Fruit fly (Drosophila melanogaster) whole organism, embryonic: ENCODE data around the gene Psa.

Experiments
- ATbp ChIP-seq: fragments of 200-800 bp; sonication (Bioruptor generic); optimal IDR thresholded peaks from 2 replicates; lab custom pipeline; 2017; ENCODE audit warnings: missing biosample characterization, mild to moderate bottlenecking, missing genetic modification characterization, missing genetic modification reagents
- Abd-B ChIP-seq: fragments of 200-800 bp; sonication (Bioruptor generic); optimal IDR thresholded peaks from 2 replicates; lab custom pipeline; 2018; ENCODE audit warnings: missing biosample characterization, mild to moderate bottlenecking, missing genetic modification characterization, moderate library complexity
- Aef1 ChIP-seq: fragments of 200-800 bp; sonication (Bioruptor generic); IDR thresholded peaks from 3 replicates; pipeline ENCODE4 v1.3.6; 2022; ENCODE audit warnings: missing biosample characterization, missing genetic modification characterization
- CG10209 ChIP-seq: fragments of 200-800 bp; sonication (Bioruptor generic); optimal IDR thresholded peaks from 3 replicates; lab custom pipeline; 2017; ENCODE audit warnings: missing biosample characterization, mild to moderate bottlenecking, missing genetic modification characterization, missing genetic modification reagents
- CG10267 ChIP-seq: fragments of 200-800 bp; sonication (Bioruptor generic); optimal IDR thresholded peaks from 2 replicates; lab custom pipeline; 2018; ENCODE audit warnings: missing biosample characterization, mild to moderate bottlenecking, missing genetic modification characterization, moderate library complexity
- CG10565 ChIP-seq: fragments of 200-800 bp; sonication (Bioruptor generic); optimal IDR thresholded peaks from 3 replicates; lab custom pipeline; 2016; ENCODE audit warnings: missing biosample characterization, mild to moderate bottlenecking, missing genetic modification characterization
- CG10979 ChIP-seq: fragments of 200-800 bp; sonication (Bioruptor generic); optimal IDR thresholded peaks from 2 replicates; lab custom pipeline; 2018; ENCODE audit warnings: missing biosample characterization, mild to moderate bottlenecking, missing genetic modification characterization, moderate library complexity
- CG11247 ChIP-seq: fragments of 200-800 bp; sonication (Bioruptor generic); IDR thresholded peaks from 2 replicates; pipeline ENCODE4 v1.3.6; 2022; ENCODE audit warnings: missing biosample characterization, missing genetic modification characterization
- CG11456 ChIP-seq: fragments of 200-800 bp; sonication (Bioruptor generic); IDR thresholded peaks from 3 replicates; pipeline ENCODE4 v1.3.6; 2022; ENCODE audit warnings: missing biosample characterization, missing genetic modification characterization
- CG14014 ChIP-seq: fragments of 200-800 bp; sonication (Bioruptor generic); IDR thresholded peaks from 2 replicates; pipeline ENCODE4 v1.3.6; 2022; ENCODE audit warnings: missing biosample characterization, missing genetic modification characterization
- CG17328 ChIP-seq: fragments of 200-800 bp; sonication (Bioruptor generic); IDR thresholded peaks from 2 replicates; pipeline ENCODE4 v1.3.6; 2022; ENCODE audit warnings: missing biosample characterization, missing genetic modification characterization
- CG17612 ChIP-seq: fragments of 200-800 bp; sonication (Bioruptor generic); IDR thresholded peaks from 2 replicates; pipeline ENCODE4 v1.3.6; 2022; ENCODE audit warnings: missing biosample characterization, missing genetic modification characterization
- CG2889 ChIP-seq: fragments of 200-800 bp; sonication (Bioruptor generic); IDR thresholded peaks from 3 replicates; pipeline ENCODE4 v1.3.6; 2022; ENCODE audit warnings: missing biosample characterization, missing genetic modification characterization
- CG30431 ChIP-seq: fragments of 200-800 bp; sonication (Bioruptor generic); optimal IDR thresholded peaks from 2 replicates; lab custom pipeline; 2017; ENCODE audit warnings: missing biosample characterization, missing genetic modification characterization
- CG3838 ChIP-seq: fragments of 200-800 bp; sonication (Bioruptor generic); optimal IDR thresholded peaks from 3 replicates; lab custom pipeline; 2016; ENCODE audit warnings: missing biosample characterization, missing genetic modification characterization
- CG4730 ChIP-seq: fragments of 200-800 bp; sonication (Bioruptor generic); IDR thresholded peaks from 2 replicates; pipeline ENCODE4 v1.3.6; 2022; ENCODE audit warnings: missing biosample characterization, missing genetic modification characterization
- CG5953 ChIP-seq: fragments of 200-800 bp; sonication (Bioruptor generic); IDR thresholded peaks from 2 replicates; pipeline ENCODE4 v1.3.6; 2022; ENCODE audit warnings: missing biosample characterization, missing genetic modification characterization
- CG7372 ChIP-seq: fragments of 200-800 bp; sonication (Bioruptor generic); IDR thresholded peaks from 2 replicates; pipeline ENCODE4 v1.3.6; 2022; ENCODE audit warnings: missing biosample characterization, missing genetic modification characterization
- CG7839 ChIP-seq: fragments of 200-800 bp; sonication (Bioruptor generic); optimal IDR thresholded peaks from 3 replicates; lab custom pipeline; 2018; ENCODE audit warnings: missing biosample characterization, mild to moderate bottlenecking, missing genetic modification characterization, moderate library complexity
- CG8388 ChIP-seq: fragments of 200-800 bp; sonication (Bioruptor generic); optimal IDR thresholded peaks from 2 replicates; lab custom pipeline; 2019; ENCODE audit warnings: missing biosample characterization, mild to moderate bottlenecking, missing genetic modification characterization, moderate library complexity
- D ChIP-seq, 2 experiments: fragments of 200-800 bp in 1 of 2; fragments of >200 bp in 1 of 2; sonication (Bioruptor generic) in 1 of 2; optimal IDR thresholded peaks; 2 replicates in 1 of 2; 3 replicates in 1 of 2; lab custom pipeline; 2017; ENCODE audit warnings: mild to moderate bottlenecking in 1 of 2, missing biosample characterization in 1 of 2, missing genetic modification characterization in 1 of 2, missing genetic modification reagents in 1 of 2
- E2f2 ChIP-seq: fragments of 200-800 bp; sonication (Bioruptor generic); IDR thresholded peaks from 2 replicates; pipeline ENCODE4 v1.3.6; 2022; ENCODE audit warnings: missing biosample characterization, missing genetic modification characterization
- Ets65A ChIP-seq: fragments of 200-800 bp; sonication (Bioruptor generic); peaks from one replicate; lab custom pipeline; 2016; ENCODE audit warnings: missing biosample characterization, missing genetic modification characterization
- Hey ChIP-seq: fragments of 200-800 bp; sonication (Bioruptor generic); optimal IDR thresholded peaks from 3 replicates; lab custom pipeline; 2018; ENCODE audit warnings: missing biosample characterization, mild to moderate bottlenecking, missing genetic modification characterization
- HmgZ ChIP-seq: fragments of 200-800 bp; sonication (Bioruptor generic); optimal IDR thresholded peaks from 2 replicates; lab custom pipeline; 2018; ENCODE audit warnings: missing biosample characterization, mild to moderate bottlenecking, missing genetic modification characterization
- Hr51 ChIP-seq, 2 experiments: fragments of 200-800 bp; sonication (Bioruptor generic); optimal IDR thresholded peaks; 2 replicates in 1 of 2; 3 replicates in 1 of 2; lab custom pipeline; 2016 to 2018; ENCODE audit warnings: missing biosample characterization in 2 of 2, missing genetic modification characterization in 2 of 2, mild to moderate bottlenecking in 1 of 2, moderate library complexity in 1 of 2
- Nf-YA ChIP-seq: fragments of 200-800 bp; sonication (Bioruptor generic); IDR thresholded peaks from 2 replicates; pipeline ENCODE4 v1.3.6; 2022; ENCODE audit warnings: missing biosample characterization, missing genetic modification characterization
- NfI ChIP-seq: fragments of 200-800 bp; sonication (Bioruptor generic); optimal IDR thresholded peaks from 3 replicates; lab custom pipeline; 2018; ENCODE audit warnings: missing biosample characterization, mild to moderate bottlenecking, missing genetic modification characterization, moderate library complexity
- Ptx1 ChIP-seq: fragments of 200-800 bp; sonication (Bioruptor generic); IDR thresholded peaks from 2 replicates; pipeline ENCODE4 v1.3.6; 2022; ENCODE audit warnings: missing biosample characterization, missing genetic modification characterization
- Side ChIP-seq: fragments of 200-800 bp; sonication (Bioruptor generic); optimal IDR thresholded peaks from 2 replicates; lab custom pipeline; 2016; ENCODE audit warnings: missing biosample characterization, missing genetic modification characterization
- Xbp1 ChIP-seq: fragments of 200-800 bp; sonication (Bioruptor generic); optimal IDR thresholded peaks from 3 replicates; lab custom pipeline; 2016; ENCODE audit warnings: missing biosample characterization, mild to moderate bottlenecking, missing genetic modification characterization
- YL-1 ChIP-seq: fragments of 200-800 bp; sonication (Bioruptor generic); optimal IDR thresholded peaks from 3 replicates; lab custom pipeline; 2017; ENCODE audit warnings: missing biosample characterization, mild to moderate bottlenecking, missing genetic modification characterization
- ara ChIP-seq: fragments of 200-800 bp; sonication (Bioruptor generic); IDR thresholded peaks from 2 replicates; pipeline ENCODE4 v1.3.6; 2022; ENCODE audit warnings: missing biosample characterization, missing genetic modification characterization
- bsh ChIP-seq, 2 experiments: fragments of 200-800 bp; sonication (Bioruptor generic); optimal IDR thresholded peaks; 2 replicates each; lab custom pipeline; 2017 to 2018; ENCODE audit warnings: mild to moderate bottlenecking in 2 of 2, missing biosample characterization in 2 of 2, missing genetic modification characterization in 2 of 2, moderate library complexity in 1 of 2
- da ChIP-seq: fragments of 200-800 bp; sonication (Bioruptor generic); optimal IDR thresholded peaks from 2 replicates; lab custom pipeline; 2016; ENCODE audit warnings: missing biosample characterization, missing genetic modification characterization
- dmrt11E ChIP-seq: fragments of 200-800 bp; sonication (Bioruptor generic); optimal IDR thresholded peaks from 3 replicates; lab custom pipeline; 2018; ENCODE audit warnings: missing biosample characterization, mild to moderate bottlenecking, missing genetic modification characterization, moderate library complexity
- dpn ChIP-seq, 2 experiments: fragments of 200-800 bp; sonication (Bioruptor generic); optimal IDR thresholded peaks; 3 replicates each; lab custom pipeline; 2016; ENCODE audit warnings: missing biosample characterization in 2 of 2, missing genetic modification characterization in 2 of 2
- ems ChIP-seq: fragments of 200-800 bp; sonication (Bioruptor generic); optimal IDR thresholded peaks from 3 replicates; lab custom pipeline; 2016; ENCODE audit warnings: missing biosample characterization, missing genetic modification characterization
- gcm ChIP-seq: fragments of 200-800 bp; sonication (Bioruptor generic); optimal IDR thresholded peaks from 2 replicates; lab custom pipeline; 2019; ENCODE audit warnings: missing biosample characterization, mild to moderate bottlenecking, missing genetic modification characterization, moderate library complexity
- kay ChIP-seq: fragments of 200-800 bp; sonication (Bioruptor generic); optimal IDR thresholded peaks from 2 replicates; lab custom pipeline; 2016; ENCODE audit warnings: missing biosample characterization, missing genetic modification characterization
- lola ChIP-seq, 3 experiments: fragments of >200 bp in 2 of 3; fragments of 200-800 bp in 1 of 3; sonication (Bioruptor generic) in 1 of 3; optimal IDR thresholded peaks; 2 replicates each; lab custom pipeline; 2017 to 2019; ENCODE audit warnings: missing biosample characterization in 3 of 3, missing genetic modification characterization in 3 of 3, mild to moderate bottlenecking in 1 of 3, moderate library complexity in 1 of 3
- nmo ChIP-seq: fragments of 200-800 bp; sonication (Bioruptor generic); optimal IDR thresholded peaks from 2 replicates; lab custom pipeline; 2018; ENCODE audit warnings: missing biosample characterization, mild to moderate bottlenecking, missing genetic modification characterization, moderate library complexity
- onecut ChIP-seq: fragments of 200-800 bp; sonication (Bioruptor generic); IDR thresholded peaks from 2 replicates; pipeline ENCODE4 v1.3.6; 2022; ENCODE audit warnings: missing biosample characterization, missing genetic modification characterization
- phol ChIP-seq: fragments of 200-800 bp; sonication (Bioruptor generic); optimal IDR thresholded peaks from 3 replicates; lab custom pipeline; 2018; ENCODE audit warnings: missing biosample characterization, mild to moderate bottlenecking, missing genetic modification characterization, moderate library complexity
- pnt ChIP-seq: fragments of 200-800 bp; sonication (Bioruptor generic); optimal IDR thresholded peaks from 3 replicates; lab custom pipeline; 2016; ENCODE audit warnings: missing biosample characterization, missing genetic modification characterization
- so ChIP-seq: fragments of 200-800 bp; sonication (Bioruptor generic); IDR thresholded peaks from 3 replicates; pipeline ENCODE4 v1.3.6; 2022; ENCODE audit warnings: missing biosample characterization, missing genetic modification characterization
- sob ChIP-seq: fragments of 200-800 bp; sonication (Bioruptor generic); IDR thresholded peaks from 2 replicates; pipeline ENCODE4 v1.3.6; 2022; ENCODE audit warnings: missing biosample characterization, missing genetic modification characterization
- tup ChIP-seq: fragments of 200-800 bp; sonication (Bioruptor generic); optimal IDR thresholded peaks from 2 replicates; lab custom pipeline; 2016; ENCODE audit warnings: missing biosample characterization, mild to moderate bottlenecking, missing genetic modification characterization, moderate library complexity
- z ChIP-seq: fragments of 200-800 bp; sonication (Bioruptor generic); IDR thresholded peaks from 3 replicates; pipeline ENCODE4 v1.3.6; 2022; ENCODE audit warnings: missing biosample characterization, missing genetic modification characterization
- zfh1 ChIP-seq: fragments of 200-800 bp; sonication (Bioruptor generic); IDR thresholded peaks from 3 replicates; pipeline ENCODE4 v1.3.6; 2022; ENCODE audit warnings: missing biosample characterization, missing genetic modification characterization

The Psa gene

dm6 chr3L:1464465-1464864, 38.2 kb upstream of the Psa start (continued):
- TF ChIP-seq CG7372 (GFP tag; lab: Robert Waterston, UW) (peak; percentile 32; the same call in 1 of the 2 replicates), CG10979 (peak; percentile 54), lola (GFP tag; optimal IDR thresholded peaks at IDR 0.05; lab: Kevin White, UChicago) (peak in 1 of 3 experiments; percentile 43), Xbp1 (peak; percentile 52), CG4730 (no peak), CG10209 (peak; percentile 3), zfh1 (GFP tag; lab: Robert Waterston, UW) (peak; percentile 49; the same call in 1 of the 3 replicates), Aef1 (no peak), z (GFP tag; lab: Robert Waterston, UW) (no peak), da (GFP tag; lab: Kevin White, UChicago) (no peak), D (optimal IDR thresholded peaks at IDR 0.05; lab: Kevin White, UChicago) (no peak), D (GFP tag; optimal IDR thresholded peaks at IDR 0.05; lab: Kevin White, UChicago) (peak; percentile 34), phol (tag; lab: Kevin White, UChicago) (peak; percentile 38), kay (GFP tag; lab: Kevin White, UChicago) (no peak), E2f2 (GFP tag; lab: Robert Waterston, UW) (no peak), CG11247 (GFP tag; lab: Robert Waterston, UW) (no peak; the same call in 1 of the 2 replicates), CG17328 (GFP tag; lab: Robert Waterston, UW) (peak; percentile 21; the same call in 1 of the 2 replicates), Ptx1 (GFP tag; lab: Robert Waterston, UW) (peak; percentile 48), dpn (GFP tag; optimal IDR thresholded peaks at IDR 0.05; lab: Kevin White, UChicago) (peak in 1 of 2 experiments; percentile 25), HmgZ (tag; lab: Kevin White, UChicago) (no peak), tup (no peak), CG10565 (GFP tag; lab: Kevin White, UChicago) (no peak), CG30431 (GFP tag; lab: Kevin White, UChicago) (peak; percentile 37), CG2889 (GFP tag; lab: Robert Waterston, UW) (0 out of 3 replicates have a peak, but pooled peaks have one; percentile 34), onecut (peak; percentile 13; the same call in 1 of the 2 replicates), sob (peak; percentile 34; the same call in 1 of the 2 replicates), CG14014 (no peak), CG8388 (GFP tag; lab: Kevin White, UChicago) (peak; percentile 15), CG5953 (GFP tag; lab: Robert Waterston, UW) (0 out of 2 replicates have a peak, but pooled peaks have one; percentile 13), Hr51 (GFP tag; optimal IDR thresholded peaks at IDR 0.05; lab: Kevin White, UChicago) (peak; percentile 6 to 51), Side (GFP tag; lab: Kevin White, UChicago) (no peak), bsh (GFP tag; optimal IDR thresholded peaks at IDR 0.05; lab: Kevin White, UChicago) (peak in 1 of 2 experiments; percentile 50), gcm (GFP tag; lab: Kevin White, UChicago) (peak; percentile 10), ara (GFP tag; lab: Robert Waterston, UW) (0 out of 2 replicates have a peak, but pooled peaks have one; percentile 19), ATbp (GFP tag; lab: Kevin White, UChicago) (peak; percentile 43), Nf-YA (GFP tag; lab: Robert Waterston, UW) (0 out of 2 replicates have a peak, but pooled peaks have one; percentile 31), CG17612 (GFP tag; lab: Robert Waterston, UW) (no peak), YL-1 (GFP tag; lab: Kevin White, UChicago) (no peak), CG7839 (tag; lab: Kevin White, UChicago) (peak; percentile 41), nmo (GFP tag; lab: Kevin White, UChicago) (peak; percentile 45), so (GFP tag; lab: Robert Waterston, UW) (peak; percentile 30; the same call in 1 of the 3 replicates), Ets65A (GFP tag; lab: Kevin White, UChicago) (peak; percentile 25), NfI (GFP tag; lab: Kevin White, UChicago) (peak; percentile 15), dmrt11E (tag; lab: Kevin White, UChicago) (peak; percentile 42), CG3838 (GFP tag; lab: Kevin White, UChicago) (peak; percentile 42), CG10267 (tag; lab: Kevin White, UChicago) (peak; percentile 18), Hey (tag; lab: Kevin White, UChicago) (no peak), ems (no peak), CG11456 (GFP tag; lab: Robert Waterston, UW) (no peak), Abd-B (GFP tag; lab: Kevin White, UChicago) (peak; percentile 36), pnt (GFP tag; lab: Kevin White, UChicago) (no peak)
